Fruit fly (Drosophila melanogaster) whole organism, prepupa: ENCODE data around the gene CG12253.

Experiments
- CG10631 ChIP-seq: fragments of 200-800 bp; sonication (Bioruptor generic); optimal IDR thresholded peaks from 2 replicates; lab custom pipeline; 2016; ENCODE audit warnings: missing biosample characterization, missing genetic modification characterization
- CG10669 ChIP-seq: fragments of 200-800 bp; sonication (Bioruptor generic); optimal IDR thresholded peaks from 3 replicates; lab custom pipeline; 2018; ENCODE audit warnings: missing biosample characterization, mild to moderate bottlenecking, missing genetic modification characterization, moderate library complexity
- CG11762 ChIP-seq: fragments of 200-800 bp; sonication (Bioruptor generic); optimal IDR thresholded peaks from 3 replicates; lab custom pipeline; 2016; ENCODE audit warnings: missing biosample characterization, missing genetic modification characterization; ENCODE audit not compliant: insufficient read depth
- CG15336 ChIP-seq: fragments of 200-800 bp; sonication (Bioruptor generic); IDR thresholded peaks from 2 replicates; pipeline ENCODE4 v1.3.6; 2022; ENCODE audit warnings: missing biosample characterization, missing genetic modification characterization
- CG1621 ChIP-seq: fragments of 200-800 bp; sonication (Bioruptor generic); optimal IDR thresholded peaks from 3 replicates; lab custom pipeline; 2018; ENCODE audit warnings: missing biosample characterization, mild to moderate bottlenecking, missing genetic modification characterization
- CG16779 ChIP-seq: fragments of 200-800 bp; sonication (Bioruptor generic); optimal IDR thresholded peaks from 3 replicates; lab custom pipeline; 2017; ENCODE audit warnings: missing biosample characterization, mild to moderate bottlenecking, missing genetic modification characterization
- CG32006 ChIP-seq: fragments of 200-800 bp; sonication (Bioruptor generic); optimal IDR thresholded peaks from 3 replicates; lab custom pipeline; 2017; ENCODE audit warnings: missing biosample characterization, mild to moderate bottlenecking, missing genetic modification characterization
- CG6163 ChIP-seq: fragments of 200-800 bp; sonication (Bioruptor generic); IDR thresholded peaks from 3 replicates; pipeline ENCODE4 v1.3.6; 2022; ENCODE audit warnings: missing biosample characterization, missing genetic modification characterization
- CG6276 ChIP-seq: fragments of 200-800 bp; sonication (Bioruptor generic); optimal IDR thresholded peaks from 2 replicates; lab custom pipeline; 2017; ENCODE audit warnings: missing biosample characterization, mild to moderate bottlenecking, missing genetic modification characterization
- CG6792 ChIP-seq: fragments of 200-800 bp; sonication (Bioruptor generic); optimal IDR thresholded peaks from 3 replicates; lab custom pipeline; 2016; ENCODE audit warnings: missing biosample characterization, missing genetic modification characterization
- CG6808 ChIP-seq: fragments of 200-800 bp; sonication (Bioruptor generic); optimal IDR thresholded peaks from 3 replicates; lab custom pipeline; 2017; ENCODE audit warnings: missing biosample characterization, missing genetic modification characterization, mild to moderate bottlenecking, moderate library complexity, missing genetic modification reagents
- CG6854 ChIP-seq: fragments of 200-800 bp; sonication (Bioruptor generic); optimal IDR thresholded peaks from 2 replicates; lab custom pipeline; 2017; ENCODE audit warnings: missing biosample characterization, mild to moderate bottlenecking, missing genetic modification characterization
- CG7368 ChIP-seq: fragments of 200-800 bp; sonication (Bioruptor generic); optimal IDR thresholded peaks from 3 replicates; lab custom pipeline; 2016; ENCODE audit warnings: missing biosample characterization, missing genetic modification characterization
- CG8119 ChIP-seq: fragments of 200-800 bp; sonication (Bioruptor generic); IDR thresholded peaks from 3 replicates; pipeline ENCODE4 v1.3.6; 2022; ENCODE audit warnings: missing biosample characterization, missing genetic modification characterization
- CG9139 ChIP-seq: fragments of 200-800 bp; sonication (Bioruptor generic); optimal IDR thresholded peaks from 3 replicates; lab custom pipeline; 2017; ENCODE audit warnings: missing biosample characterization, mild to moderate bottlenecking, missing genetic modification characterization
- Eip75B ChIP-seq: fragments of 200-800 bp; sonication (Bioruptor generic); optimal IDR thresholded peaks from 3 replicates; lab custom pipeline; 2016; ENCODE audit warnings: missing biosample characterization, missing genetic modification characterization
- Eip78C ChIP-seq: fragments of 200-800 bp; sonication (Bioruptor generic); peaks from one replicate; lab custom pipeline; 2016; ENCODE audit warnings: missing biosample characterization, missing genetic modification characterization
- Eip93F ChIP-seq: fragments of 200-800 bp; sonication (Bioruptor generic); optimal IDR thresholded peaks from 2 replicates; lab custom pipeline; 2016; ENCODE audit warnings: missing biosample characterization, mild to moderate bottlenecking, missing genetic modification characterization
- Ets21C ChIP-seq: fragments of 200-800 bp; sonication (Bioruptor generic); optimal IDR thresholded peaks from 3 replicates; lab custom pipeline; 2016; ENCODE audit warnings: missing biosample characterization, missing genetic modification characterization
- Hr38 ChIP-seq: sonication (Bioruptor generic); optimal IDR thresholded peaks from 2 replicates; lab custom pipeline; 2016; ENCODE audit warnings: missing biosample characterization, missing genetic modification characterization
- Hr39 ChIP-seq: fragments of 200-800 bp; sonication (Bioruptor generic); optimal IDR thresholded peaks from 2 replicates; lab custom pipeline; 2016; ENCODE audit warnings: missing biosample characterization, missing genetic modification characterization
- Lpt ChIP-seq: fragments of 200-800 bp; sonication (Bioruptor generic); optimal IDR thresholded peaks from 3 replicates; lab custom pipeline; 2016; ENCODE audit warnings: missing biosample characterization, missing genetic modification characterization
- Met ChIP-seq: fragments of 200-800 bp; sonication (Bioruptor generic); optimal IDR thresholded peaks from 3 replicates; lab custom pipeline; 2016; ENCODE audit warnings: missing biosample characterization, missing genetic modification characterization
- OdsH ChIP-seq: fragments of 200-800 bp; sonication (Bioruptor generic); optimal IDR thresholded peaks from 3 replicates; lab custom pipeline; 2016; ENCODE audit warnings: missing biosample characterization, missing genetic modification characterization
- Smox ChIP-seq: fragments of 200-800 bp; sonication (Bioruptor generic); optimal IDR thresholded peaks from 3 replicates; lab custom pipeline; 2016; ENCODE audit warnings: missing biosample characterization, missing genetic modification characterization
- Sox102F ChIP-seq: fragments of 200-800 bp; sonication (Bioruptor generic); optimal IDR thresholded peaks from 2 replicates; lab custom pipeline; 2016; ENCODE audit warnings: missing biosample characterization, mild to moderate bottlenecking, missing genetic modification characterization
- Sox15 ChIP-seq: fragments of 200-800 bp; sonication (Bioruptor generic); optimal IDR thresholded peaks from 3 replicates; lab custom pipeline; 2016; ENCODE audit warnings: missing biosample characterization, missing genetic modification characterization
- acj6 ChIP-seq: fragments of 200-800 bp; sonication (Bioruptor generic); optimal IDR thresholded peaks from 3 replicates; lab custom pipeline; 2016; ENCODE audit warnings: missing biosample characterization, missing genetic modification characterization
- dsx ChIP-seq: fragments of 200-800 bp; optimal IDR thresholded peaks from 3 replicates; lab custom pipeline; 2019; ENCODE audit warnings: missing biosample characterization, mild to moderate bottlenecking, missing genetic modification characterization, moderate library complexity; ENCODE audit not compliant: poor library complexity, severe bottlenecking
- eg ChIP-seq: fragments of 200-800 bp; sonication (Bioruptor generic); IDR thresholded peaks from 3 replicates; pipeline ENCODE4 v1.3.6; 2022; ENCODE audit warnings: missing biosample characterization, missing genetic modification characterization
- fkh ChIP-seq: fragments of 200-800 bp; sonication (Bioruptor generic); optimal IDR thresholded peaks from 3 replicates; lab custom pipeline; 2017; ENCODE audit warnings: missing biosample characterization, mild to moderate bottlenecking, missing genetic modification characterization, moderate library complexity
- pdm3 ChIP-seq: fragments of 200-800 bp; sonication (Bioruptor generic); optimal IDR thresholded peaks from 3 replicates; lab custom pipeline; 2016; ENCODE audit warnings: missing biosample characterization, missing genetic modification characterization
- spab ChIP-seq: fragments of 200-800 bp; sonication (Bioruptor generic); optimal IDR thresholded peaks from 2 replicates; lab custom pipeline; 2017; ENCODE audit warnings: missing biosample characterization, mild to moderate bottlenecking, missing genetic modification characterization, missing genetic modification reagents
- topi ChIP-seq: fragments of 200-800 bp; sonication (Bioruptor generic); optimal IDR thresholded peaks from 3 replicates; lab custom pipeline; 2016; ENCODE audit warnings: missing biosample characterization, missing genetic modification characterization

Gene CG12253

DNA sequence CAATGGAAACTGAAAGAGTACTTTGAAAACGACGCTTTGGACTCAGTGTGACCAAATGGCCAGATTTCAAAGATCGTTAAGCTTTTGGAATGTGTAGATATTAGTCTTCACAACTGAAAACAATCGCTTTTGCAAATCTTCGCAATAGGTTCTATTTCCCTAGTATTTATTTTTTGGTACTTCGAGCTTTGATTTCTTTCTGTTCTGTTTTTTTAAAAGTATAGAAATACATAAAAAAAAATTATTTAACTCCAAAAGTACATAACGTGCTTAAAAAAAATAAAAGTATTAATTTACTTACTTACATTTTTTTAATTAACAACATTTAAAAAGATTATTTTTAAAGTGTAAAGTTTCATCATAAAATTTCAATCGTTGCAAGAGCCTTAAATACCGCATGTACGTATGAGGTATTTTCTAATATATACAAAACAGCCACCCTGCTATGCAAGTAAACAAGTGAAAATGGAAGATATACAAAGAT lies at the start of gene CG12253, which contains the start of gene piwi (continued):
- no peak for TF ChIP-seq CG1621 (tag; lab: Kevin White, UChicago)
- TF ChIP-seq Smox (GFP tag; lab: Kevin White, UChicago) = no peak
- TF ChIP-seq CG11762 = no peak
- no peak for TF ChIP-seq CG7368 (GFP tag; lab: Kevin White, UChicago)
- peak; percentile 82 for TF ChIP-seq CG10631
- TF ChIP-seq pdm3 = no peak
- no peak for TF ChIP-seq Hr39 (GFP tag; lab: Kevin White, UChicago)

DNA sequence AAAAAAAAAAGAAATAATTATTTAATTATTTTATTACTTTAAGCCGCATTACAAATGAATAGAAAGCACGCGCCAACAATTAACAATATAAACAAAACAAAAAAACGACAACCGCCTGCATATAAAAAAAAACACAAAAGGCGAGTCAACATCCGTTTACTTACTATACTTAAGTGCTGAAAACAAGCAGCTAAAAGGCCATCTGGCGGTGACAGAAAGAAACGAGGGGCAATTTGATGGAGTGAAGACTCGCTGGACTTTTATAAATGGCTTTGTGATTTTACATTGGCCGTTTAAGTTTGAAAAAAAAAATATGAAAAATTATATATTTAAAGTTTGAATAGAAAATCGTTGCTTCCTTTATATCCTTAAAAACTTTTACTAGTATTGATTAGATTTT lies 47.4 kb upstream of the CG12253 start:
- TF ChIP-seq CG6854 (GFP tag; lab: Kevin White, UChicago) (no peak), Hr38 (GFP tag; lab: Kevin White, UChicago) (no peak), Smox (GFP tag; lab: Kevin White, UChicago) (no peak), CG9139 (no peak), CG7368 (GFP tag; lab: Kevin White, UChicago) (no peak), acj6 (GFP tag; lab: Kevin White, UChicago) (no peak)
- TF ChIP-seq, all 60 proteins: peak for 0

DNA sequence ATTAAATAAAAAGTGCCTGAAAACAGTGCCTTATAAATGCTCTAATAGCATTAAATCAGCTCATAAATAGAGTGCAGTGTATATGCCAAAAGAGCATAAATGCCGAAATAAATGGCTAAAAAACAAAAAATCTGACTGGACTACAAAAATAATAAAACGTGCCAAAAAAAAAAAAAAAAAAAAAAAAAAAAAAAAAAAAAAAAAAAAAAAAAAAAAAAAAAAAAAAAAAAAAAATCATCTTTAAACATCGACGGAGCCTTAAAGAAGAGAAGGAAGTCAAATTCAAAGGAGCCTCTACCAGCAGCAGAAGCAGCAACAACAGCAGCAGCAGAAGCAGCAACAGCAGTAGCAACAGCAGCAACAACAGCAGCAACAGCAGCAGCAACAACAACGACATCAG lies 39.8 kb upstream of the CG12253 start:
- TF ChIP-seq CG8119 (GFP tag; lab: Robert Waterston, UW) = peak; percentile 75
- TF ChIP-seq CG6163 (GFP tag; lab: Robert Waterston, UW) = peak; percentile 70; the same call in 2 of the 3 replicates
- 0 out of 3 replicates have a peak, but pooled peaks have one; percentile 24 for TF ChIP-seq eg (GFP tag; lab: Robert Waterston, UW)

DNA sequence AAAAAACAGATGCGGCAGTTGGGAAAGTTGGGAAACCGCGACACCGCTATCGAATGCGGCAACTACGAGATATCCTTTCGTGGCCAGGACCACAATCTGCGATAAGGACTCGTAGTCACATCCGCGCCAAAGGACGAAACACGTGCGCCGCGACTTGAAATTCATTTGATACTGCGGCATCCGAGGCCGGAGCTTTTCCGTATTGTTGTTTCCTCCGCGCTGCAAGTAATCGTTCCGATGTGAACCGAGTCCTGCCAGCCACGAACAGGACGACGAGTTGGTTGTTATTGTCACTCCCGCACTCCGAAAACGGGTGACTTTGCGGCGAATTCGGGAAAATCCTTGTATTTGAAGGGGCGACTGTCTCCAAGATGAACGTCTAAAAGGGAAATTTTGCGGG lies 23.6 kb upstream of the CG12253 start, which contains the start of gene dpr2:
Gene dpr2 (minus strand): TSS at position 175 of the 400 bp plus-strand sequence.
- TF ChIP-seq acj6 (GFP tag; lab: Kevin White, UChicago) (no peak), topi (no peak), CG16779 (tag; lab: Kevin White, UChicago) (no peak), spab (GFP tag; lab: Kevin White, UChicago) (no peak), Met (no peak), Smox (GFP tag; lab: Kevin White, UChicago) (no peak), Sox102F (GFP tag; lab: Kevin White, UChicago) (no peak), CG15336 (GFP tag; lab: Robert Waterston, UW) (no peak), Eip75B (no peak), Sox15 (GFP tag; lab: Kevin White, UChicago) (no peak), CG10669 (GFP tag; lab: Kevin White, UChicago) (no peak), Ets21C (GFP tag; lab: Kevin White, UChicago) (no peak), Eip93F (GFP tag; lab: Kevin White, UChicago) (no peak), fkh (no peak), Lpt (no peak), CG7368 (GFP tag; lab: Kevin White, UChicago) (no peak), CG6792 (GFP tag; lab: Kevin White, UChicago) (no peak), CG1621 (tag; lab: Kevin White, UChicago) (no peak)

DNA sequence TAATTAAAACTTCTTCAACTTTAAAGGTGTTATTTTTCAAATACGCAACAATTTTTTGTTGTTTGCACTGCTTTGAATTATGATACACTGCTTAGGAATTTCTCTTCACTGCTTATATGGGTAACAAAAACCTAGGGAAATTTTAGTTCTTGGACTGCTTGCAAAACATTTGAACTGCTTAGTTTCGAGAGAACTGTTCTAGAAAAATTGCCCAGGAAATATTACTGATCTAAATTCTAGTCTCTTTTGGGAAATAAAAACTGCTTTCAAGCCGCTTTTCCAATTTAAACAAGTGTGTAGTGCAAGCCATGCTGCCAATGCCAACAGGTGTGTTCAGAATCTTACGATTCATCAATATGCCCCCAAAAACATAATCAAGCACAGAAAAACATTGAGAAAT lies 23.1 kb upstream of the CG12253 start:
- no peak for TF ChIP-seq OdsH (GFP tag; lab: Kevin White, UChicago)
- TF ChIP-seq eg (GFP tag; lab: Robert Waterston, UW) = no peak
- no peak for TF ChIP-seq CG6792 (GFP tag; lab: Kevin White, UChicago)
- TF ChIP-seq CG6276 (GFP tag; lab: Kevin White, UChicago) = no peak
- TF ChIP-seq Eip93F (GFP tag; lab: Kevin White, UChicago) = no peak
- TF ChIP-seq Eip78C (GFP tag; lab: Kevin White, UChicago) = no peak
- no peak for TF ChIP-seq Sox102F (GFP tag; lab: Kevin White, UChicago)
- TF ChIP-seq CG6808 (GFP tag; lab: Kevin White, UChicago) = no peak
- TF ChIP-seq CG32006 (GFP tag; lab: Kevin White, UChicago) = no peak
- TF ChIP-seq Met = no peak
- TF ChIP-seq dsx (GFP tag; lab: Kevin White, UChicago) = no peak
- no peak for TF ChIP-seq pdm3
- no peak for TF ChIP-seq Smox (GFP tag; lab: Kevin White, UChicago)
